Fruit fly (Drosophila melanogaster): ENCODE results near the gene CG5866.

dm6 chr3R:17426265-17426664, 10.7 kb downstream of the CG5866 start:
- TF ChIP-seq CG4496 (GFP tag; IDR thresholded peaks at IDR 0.05) = no peak
- TF ChIP-seq CG15710 (tag; optimal IDR thresholded peaks at IDR 0.05) = no peak
- no peak for TF ChIP-seq fd96Ca (GFP tag; IDR thresholded peaks at IDR 0.05)
- no peak for TF ChIP-seq Pif1B (GFP tag; optimal IDR thresholded peaks at IDR 0.05)
- no peak for TF ChIP-seq EcR (GFP tag; optimal IDR thresholded peaks at IDR 0.05)
- TF ChIP-seq CG10348 (GFP tag; IDR thresholded peaks at IDR 0.05) = no peak
- no peak for TF ChIP-seq CG17806 (tag; optimal IDR thresholded peaks at IDR 0.05)
- no peak for TF ChIP-seq CG14655 (GFP tag; optimal IDR thresholded peaks at IDR 0.05)
- TF ChIP-seq rn (GFP tag; IDR thresholded peaks at IDR 0.05) = no peak
- TF ChIP-seq CG12605 (GFP tag; IDR thresholded peaks at IDR 0.05) = no peak
- no peak for TF ChIP-seq CG32121 (GFP tag; IDR thresholded peaks at IDR 0.05)
- TF ChIP-seq gl (tag; optimal IDR thresholded peaks at IDR 0.05) = no peak
- TF ChIP-seq CG8301 (tag; optimal IDR thresholded peaks at IDR 0.05) = no peak
- TF ChIP-seq Snoo (tag; optimal IDR thresholded peaks at IDR 0.05) = no peak

Data from whole organism, pupa.